Worm (Caenorhabditis elegans) whole organism, young adult: ENCODE results near the gene fipr-6.

Experiments
- F39B2.1 ChIP-seq: fragments of 200-800 bp; sonication (Bioruptor generic); IDR thresholded peaks from 2 replicates; pipeline ENCODE4 v1.3.6; 2022; ENCODE audit warnings: missing genetic modification reagents, missing genetic modification characterization, missing compliant biosample characterization
- F49E8.2 ChIP-seq: sonication (generic microtip); optimal IDR thresholded peaks from 3 replicates; lab custom pipeline; 2017; ENCODE audit warnings: missing genetic modification characterization, mild to moderate bottlenecking, missing compliant biosample characterization, antibody characterized with exemption, moderate library complexity; ENCODE audit not compliant: insufficient read depth
- ZK185.1 ChIP-seq: sonication (generic microtip); optimal IDR thresholded peaks from 2 replicates; lab custom pipeline; 2016; ENCODE audit warnings: mild to moderate bottlenecking, missing genetic modification characterization, missing compliant biosample characterization; ENCODE audit not compliant: poor library complexity, severe bottlenecking
- ama-1 ChIP-seq, 3 experiments: fragments of 150-350 bp in 1 of 3; sonication (generic microtip) in 2 of 3; optimal IDR thresholded peaks; 2 replicates each; lab custom pipeline; 2014 to 2018; ENCODE audit warnings: missing biosample characterization in 2 of 3, missing genetic modification characterization in 2 of 3, missing genetic modification reagents in 2 of 3
- chd-7 ChIP-seq: sonication (generic microtip); optimal IDR thresholded peaks from 2 replicates; lab custom pipeline; 2016; ENCODE audit warnings: mild to moderate bottlenecking, missing genetic modification characterization, moderate library complexity, missing compliant biosample characterization
- egl-44 ChIP-seq: fragments of 200-800 bp; sonication (Bioruptor generic); IDR thresholded peaks from 2 replicates; pipeline ENCODE4 v1.3.6; 2022; ENCODE audit warnings: missing genetic modification reagents, missing genetic modification characterization, missing compliant biosample characterization
- ets-4 ChIP-seq: fragments of 200-800 bp; sonication (Bioruptor generic); optimal IDR thresholded peaks from 2 replicates; lab custom pipeline; 2018; ENCODE audit warnings: mild to moderate bottlenecking, missing genetic modification characterization, missing compliant biosample characterization
- madf-6 ChIP-seq: fragments of 200-800 bp; sonication (Bioruptor generic); IDR thresholded peaks from 2 replicates; pipeline ENCODE4 v1.3.6; 2022; ENCODE audit warnings: missing genetic modification reagents, missing genetic modification characterization, missing compliant biosample characterization
- pha-4 ChIP-seq: fragments of 150-350 bp; sonication (generic microtip); optimal IDR thresholded peaks from 2 replicates; lab custom pipeline; 2014; ENCODE audit warnings: missing biosample characterization, missing genetic modification reagents, missing genetic modification characterization
- sea-2 ChIP-seq: fragments of 200-800 bp; sonication (Bioruptor generic); IDR thresholded peaks from 2 replicates; pipeline ENCODE4 v1.3.6; 2022; ENCODE audit warnings: missing genetic modification characterization, missing compliant biosample characterization
- snpc-4 ChIP-seq, 5 experiments: fragments of 150-350 bp in 1 of 5; sonication (generic microtip) in 4 of 5; optimal IDR thresholded peaks; 2 replicates each; lab custom pipeline; 2014 to 2018; ENCODE audit warnings: missing genetic modification characterization in 5 of 5, missing biosample characterization in 3 of 5, antibody characterized with exemption in 2 of 5, mild to moderate bottlenecking in 2 of 5, missing compliant biosample characterization in 2 of 5, missing genotype in 2 of 5, moderate library complexity in 2 of 5, missing genetic modification reagents in 1 of 5
- somi-1 ChIP-seq: fragments of 200-800 bp; sonication (Bioruptor generic); optimal IDR thresholded peaks from 2 replicates; lab custom pipeline; 2018; ENCODE audit warnings: mild to moderate bottlenecking, missing genetic modification characterization, missing compliant biosample characterization
- tbp1 ChIP-seq: fragments of 200-800 bp; sonication (Bioruptor generic); optimal IDR thresholded peaks from 2 replicates; lab custom pipeline; 2018; ENCODE audit warnings: mild to moderate bottlenecking, missing genetic modification characterization, missing compliant biosample characterization
- ztf-25 ChIP-seq: fragments of 200-800 bp; sonication (Bioruptor generic); IDR thresholded peaks from 2 replicates; pipeline ENCODE4 v1.3.6; 2022; ENCODE audit warnings: missing genetic modification reagents, missing genetic modification characterization, missing compliant biosample characterization

ce11 chrV:10210244-10210643, 20.8 kb upstream of the fipr-6 start, which contains the start of gene tftc-3:
- no peak for TF ChIP-seq snpc-4 (GFP tag; optimal IDR thresholded peaks at IDR 0.05; lab: Kevin White, UChicago)
- no peak for TF ChIP-seq snpc-4 (tag; optimal IDR thresholded peaks at IDR 0.05; lab: Kevin White, UChicago)
- no peak for TF ChIP-seq pha-4 (tag; lab: Kevin White, UChicago)
- TF ChIP-seq chd-7 (tag; lab: Kevin White, UChicago): no peak
- TF ChIP-seq F49E8.2 (tag; lab: Kevin White, UChicago): no peak
- TF ChIP-seq sea-2 (GFP tag; lab: Robert Waterston, UW): no peak
- TF ChIP-seq madf-6: no peak
- TF ChIP-seq ama-1 (optimal IDR thresholded peaks at IDR 0.05; lab: Kevin White, UChicago): no peak
- no peak for TF ChIP-seq ama-1 (GFP tag; optimal IDR thresholded peaks at IDR 0.05; lab: Kevin White, UChicago)
- no peak for TF ChIP-seq tbp1 (GFP tag; lab: Kevin White, UChicago)
- TF ChIP-seq ZK185.1 (tag; lab: Kevin White, UChicago): no peak
- TF ChIP-seq F39B2.1 (GFP tag; lab: Robert Waterston, UW): no peak
- TF ChIP-seq egl-44 (GFP tag; lab: Robert Waterston, UW): no peak
- TF ChIP-seq somi-1 (GFP tag; lab: Kevin White, UChicago): no peak
- TF ChIP-seq ztf-25: no peak
- no peak for TF ChIP-seq ets-4 (GFP tag; lab: Kevin White, UChicago)
